Fruit fly (Drosophila melanogaster) whole organism, wandering third instar larva: ENCODE measurements around the gene Uck.

Source experiments
- Abd-B ChIP-seq: fragments of >200 bp; optimal IDR thresholded peaks from 2 replicates; lab custom pipeline; 2017; ENCODE audit warnings: missing biosample characterization, missing genetic modification characterization
- CG32264 ChIP-seq: fragments of 200-800 bp; sonication (Bioruptor generic); optimal IDR thresholded peaks from 2 replicates; lab custom pipeline; 2016; ENCODE audit warnings: missing biosample characterization, missing genetic modification characterization
- Jra ChIP-seq: sonication (Bioruptor generic); optimal IDR thresholded peaks from 2 replicates; lab custom pipeline; 2016; ENCODE audit warnings: missing biosample characterization, missing genetic modification characterization
- N ChIP-seq: fragments of >200 bp; optimal IDR thresholded peaks from 2 replicates; lab custom pipeline; 2018; ENCODE audit warnings: missing biosample characterization, missing external identifiers, missing genetic modification characterization
- Rel ChIP-seq, 2 experiments: fragments of 200-800 bp; sonication (Bioruptor generic) in 1 of 2; optimal IDR thresholded peaks; 2 replicates in 1 of 2; 3 replicates in 1 of 2; lab custom pipeline; 2016 to 2019; ENCODE audit warnings: mild to moderate bottlenecking in 2 of 2, missing biosample characterization in 2 of 2, missing genetic modification characterization in 2 of 2, moderate library complexity in 1 of 2
- brk ChIP-seq: fragments of 200-800 bp; sonication (Bioruptor generic); optimal IDR thresholded peaks from 2 replicates; lab custom pipeline; 2016; ENCODE audit warnings: missing biosample characterization, mild to moderate bottlenecking, missing genetic modification characterization
- lola ChIP-seq: fragments of >200 bp; optimal IDR thresholded peaks from 2 replicates; lab custom pipeline; 2017; ENCODE audit warnings: missing biosample characterization, missing genetic modification characterization
- pan ChIP-seq: fragments of >200 bp; optimal IDR thresholded peaks from 2 replicates; lab custom pipeline; 2017
- usp ChIP-seq: fragments of >200 bp; optimal IDR thresholded peaks from 2 replicates; lab custom pipeline; 2017; ENCODE audit warnings: missing biosample characterization, missing genetic modification characterization

- TF ChIP-seq brk (GFP tag; lab: Kevin White, UChicago) = no peak
- no peak for TF ChIP-seq usp (GFP tag; lab: Kevin White, UChicago)
- no peak for TF ChIP-seq CG32264
- TF ChIP-seq Abd-B = no peak
- no peak for TF ChIP-seq Jra (GFP tag; lab: Kevin White, UChicago)
- peak; percentile 82 for TF ChIP-seq N (GFP tag; lab: Kevin White, UChicago)
- TF ChIP-seq lola (GFP tag; lab: Kevin White, UChicago) = no peak
- no peak for TF ChIP-seq pan
- TF ChIP-seq Rel (GFP tag; optimal IDR thresholded peaks at IDR 0.05; lab: Kevin White, UChicago) = no peak
- TF ChIP-seq Rel (tag; optimal IDR thresholded peaks at IDR 0.05; lab: Kevin White, UChicago) = no peak
Observed at dm6 chr3R:24252494-24252893, 37.5 kb upstream of the Uck start, which contains the start of gene beta-PheRS.
